Fruit fly (Drosophila melanogaster): ENCODE measurements around the gene RpS3.

RpS3 gene

DNA sequence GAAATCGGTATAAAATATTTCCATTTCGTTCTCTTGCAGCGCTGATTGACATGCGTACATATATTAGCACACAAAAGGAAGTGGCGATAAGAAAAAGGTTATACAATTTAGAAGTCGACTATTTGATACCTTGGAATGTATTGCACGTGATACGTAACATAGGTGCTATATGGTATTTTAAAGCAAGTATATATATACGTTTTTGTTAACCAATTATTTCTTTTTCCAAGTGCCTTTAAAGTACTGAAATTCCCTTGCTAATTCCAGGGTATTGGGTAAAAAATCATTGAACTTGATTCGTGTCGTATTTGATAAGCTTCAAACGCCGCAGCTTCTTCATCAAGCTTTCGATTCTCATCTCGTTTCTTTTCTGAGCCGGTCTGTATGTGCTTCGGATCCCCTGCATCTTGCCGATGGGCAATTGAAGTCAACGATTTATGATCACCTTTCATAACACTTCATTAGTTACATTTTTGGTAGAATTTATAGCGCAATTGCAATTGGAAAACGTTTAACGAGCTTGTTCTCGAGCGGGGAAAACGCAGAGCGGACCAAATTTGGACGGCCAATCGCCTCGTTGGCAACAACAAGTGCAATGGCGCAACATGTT lies 5.0 kb downstream of the RpS3 start, which contains the start of gene CG4408:
TSS of gene CG4408 (minus strand) at position 60 of the 610 bp plus-strand sequence.
- peak; percentile 91 for TF ChIP-seq pan (optimal IDR thresholded peaks at IDR 0.05)
- no peak for TF ChIP-seq usp (GFP tag; optimal IDR thresholded peaks at IDR 0.05)
- no peak for TF ChIP-seq CG8478 (optimal IDR thresholded peaks at IDR 0.05)
- no peak for TF ChIP-seq psq (optimal IDR thresholded peaks at IDR 0.05)

DNA sequence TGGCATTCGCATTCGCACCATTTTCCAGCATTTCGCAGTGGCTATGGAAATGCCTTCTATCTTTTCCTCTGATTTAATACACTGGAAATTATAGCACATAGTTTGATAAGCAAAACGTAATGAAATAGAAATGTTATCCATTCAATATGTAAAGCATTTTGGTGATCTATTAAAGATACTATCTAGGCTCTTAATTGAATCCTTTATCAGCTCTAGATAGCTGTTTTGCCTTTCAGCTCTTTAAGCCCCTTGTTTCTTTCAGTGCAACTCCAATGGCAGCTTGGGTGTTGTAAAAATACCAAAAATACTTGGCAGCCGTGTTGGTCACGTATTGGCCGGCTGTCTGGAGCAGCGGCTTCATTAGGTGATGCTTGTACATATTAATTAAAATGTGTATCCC lies 6.4 kb downstream of the RpS3 start:
- TF ChIP-seq EcR (GFP tag; optimal IDR thresholded peaks at IDR 0.05) (no peak), CG8478 (optimal IDR thresholded peaks at IDR 0.05) (no peak), Dll (optimal IDR thresholded peaks at IDR 0.05) (no peak)

DNA sequence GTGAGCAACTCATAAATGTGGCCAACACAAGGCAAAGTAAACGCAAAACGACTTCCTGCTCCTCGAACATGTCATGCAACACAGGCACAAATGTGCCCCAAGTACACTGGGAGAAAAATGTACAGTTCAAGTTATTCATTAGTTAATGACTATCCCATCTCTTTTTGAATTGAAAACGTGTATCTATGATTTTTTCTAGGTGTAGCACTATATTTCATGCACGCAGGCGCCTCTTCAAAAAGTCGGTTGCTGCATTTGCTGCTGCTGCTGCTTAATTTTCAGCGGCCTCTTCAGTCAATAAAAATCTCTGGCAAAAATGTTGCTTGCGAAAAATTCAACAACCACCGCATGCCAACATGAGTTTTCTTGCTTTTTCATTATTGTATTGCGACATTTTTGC lies 8.9 kb downstream of the RpS3 start:
- no peak for TF ChIP-seq EcR (GFP tag; optimal IDR thresholded peaks at IDR 0.05)
- no peak for TF ChIP-seq CG8478 (optimal IDR thresholded peaks at IDR 0.05)
- no peak for TF ChIP-seq psq (optimal IDR thresholded peaks at IDR 0.05)

DNA sequence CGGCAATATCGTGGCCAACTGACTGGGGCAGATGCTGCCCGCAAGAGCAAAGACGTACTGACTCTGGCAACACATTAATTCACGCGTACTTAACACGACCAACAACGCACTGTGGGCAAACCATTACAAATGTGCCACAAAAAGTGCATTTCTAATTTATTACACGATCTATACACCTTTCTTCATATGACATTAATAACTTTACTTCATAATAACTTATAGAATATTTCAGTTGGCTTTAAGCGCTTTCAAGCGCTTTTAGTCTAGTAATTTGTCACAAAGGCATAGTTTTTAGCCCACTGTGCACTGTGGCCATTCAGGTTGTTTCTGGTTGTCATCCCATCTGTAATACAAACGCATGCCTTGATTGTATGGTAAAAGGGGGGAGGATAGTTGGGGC lies 9.6 kb downstream of the RpS3 start:
- TF ChIP-seq Dll (optimal IDR thresholded peaks at IDR 0.05) (no peak), psq (optimal IDR thresholded peaks at IDR 0.05) (no peak), EcR (GFP tag; optimal IDR thresholded peaks at IDR 0.05) (no peak), CG8478 (optimal IDR thresholded peaks at IDR 0.05) (no peak), pan (optimal IDR thresholded peaks at IDR 0.05) (no peak), usp (GFP tag; optimal IDR thresholded peaks at IDR 0.05) (no peak)

DNA sequence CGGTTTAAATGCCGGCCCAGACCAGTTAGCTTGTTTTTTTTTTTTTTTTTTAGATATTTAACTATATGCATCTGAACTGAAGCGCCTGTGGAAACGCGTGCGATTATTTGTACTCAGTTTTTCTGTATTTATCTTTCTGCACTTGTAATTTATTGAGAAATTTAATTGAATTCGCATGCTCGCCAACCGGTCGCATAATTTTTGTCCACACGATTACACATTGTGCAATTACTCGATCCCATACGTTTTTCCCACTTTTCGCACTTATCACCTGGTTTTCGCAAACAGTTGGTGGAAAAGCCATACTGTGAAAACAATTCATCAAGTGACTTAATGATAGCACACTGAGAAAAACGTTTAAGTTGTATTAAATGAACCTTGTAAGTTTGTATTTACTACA lies 14.0 kb downstream of the RpS3 start, which contains the start of gene CG42827:
TSS of gene CG42827 (plus strand) at position 301 of the 400 bp plus-strand sequence.
- TF ChIP-seq psq (optimal IDR thresholded peaks at IDR 0.05) = no peak

DNA sequence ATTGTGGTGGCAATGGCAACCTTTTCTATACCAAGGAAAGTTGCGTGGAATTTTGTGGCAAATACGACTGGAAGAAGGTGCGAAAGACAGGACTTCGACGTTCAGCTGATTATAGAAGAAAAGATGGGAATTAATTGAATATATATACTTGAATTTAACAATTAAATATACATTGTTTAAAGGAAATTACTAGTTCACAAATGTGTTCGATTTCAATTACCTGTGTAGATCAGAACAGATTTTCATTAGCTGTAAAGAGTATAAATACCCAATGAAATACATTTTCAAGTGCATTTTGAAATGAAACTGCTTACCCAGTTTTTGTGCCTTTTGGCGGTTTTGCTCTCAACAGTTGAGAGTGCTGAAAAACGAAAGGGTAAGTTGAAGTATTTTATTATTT lies 14.8 kb downstream of the RpS3 start, which contains the start of gene CG42828:
TSS of gene CG42828 (plus strand) at position 301 of the 400 bp plus-strand sequence.
- TF ChIP-seq CG8478 (optimal IDR thresholded peaks at IDR 0.05) (no peak), usp (GFP tag; optimal IDR thresholded peaks at IDR 0.05) (no peak), EcR (GFP tag; optimal IDR thresholded peaks at IDR 0.05) (no peak), Dll (optimal IDR thresholded peaks at IDR 0.05) (no peak), psq (optimal IDR thresholded peaks at IDR 0.05) (no peak), pan (optimal IDR thresholded peaks at IDR 0.05) (no peak)

DNA sequence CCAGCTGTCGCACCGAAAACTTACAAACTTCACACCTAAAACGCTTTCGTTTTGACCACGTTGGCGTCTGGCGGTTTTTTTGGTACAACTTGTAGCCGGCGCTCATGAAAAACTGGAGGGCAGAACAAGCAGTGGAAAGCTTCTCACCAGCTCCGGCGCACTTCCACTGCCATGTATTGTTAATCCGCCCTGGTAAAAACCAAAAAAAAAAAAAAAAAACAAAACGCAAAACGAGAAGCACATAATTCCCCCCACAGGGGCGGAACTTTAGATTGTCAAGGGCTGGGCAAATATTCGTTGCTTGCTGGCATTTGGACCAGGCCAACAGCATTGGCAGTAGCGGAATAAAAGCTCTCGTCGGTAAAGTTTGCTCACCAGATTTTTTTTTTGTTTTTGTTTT lies 15.7 kb downstream of the RpS3 start:
- TF ChIP-seq CG8478 (optimal IDR thresholded peaks at IDR 0.05) (no peak), Dll (optimal IDR thresholded peaks at IDR 0.05) (no peak), EcR (GFP tag; optimal IDR thresholded peaks at IDR 0.05) (no peak), usp (GFP tag; optimal IDR thresholded peaks at IDR 0.05) (no peak), psq (optimal IDR thresholded peaks at IDR 0.05) (no peak), pan (optimal IDR thresholded peaks at IDR 0.05) (no peak)

DNA sequence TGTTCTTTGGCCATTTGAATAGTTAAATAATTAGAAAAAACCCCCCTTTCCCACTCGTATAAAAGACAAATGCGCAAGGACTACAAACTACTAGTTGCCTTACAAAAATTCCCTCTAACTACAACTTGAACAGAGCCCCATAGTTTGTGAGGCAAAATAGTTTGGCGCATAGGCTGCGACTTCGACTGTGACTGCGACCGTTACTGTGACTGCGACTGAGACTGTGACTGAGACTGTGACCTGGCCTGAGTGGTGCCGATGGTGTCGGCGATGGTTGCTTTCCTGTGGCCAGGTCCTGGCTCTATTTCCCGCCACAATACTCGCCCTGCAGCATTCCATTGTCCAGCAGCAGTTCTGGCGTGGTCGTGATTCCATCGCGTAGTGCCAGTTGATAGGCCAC lies 18.7 kb downstream of the RpS3 start:
- TF ChIP-seq pan (optimal IDR thresholded peaks at IDR 0.05) (no peak), CG8478 (optimal IDR thresholded peaks at IDR 0.05) (no peak), psq (optimal IDR thresholded peaks at IDR 0.05) (no peak), EcR (GFP tag; optimal IDR thresholded peaks at IDR 0.05) (no peak), Dll (optimal IDR thresholded peaks at IDR 0.05) (no peak), usp (GFP tag; optimal IDR thresholded peaks at IDR 0.05) (no peak)

DNA sequence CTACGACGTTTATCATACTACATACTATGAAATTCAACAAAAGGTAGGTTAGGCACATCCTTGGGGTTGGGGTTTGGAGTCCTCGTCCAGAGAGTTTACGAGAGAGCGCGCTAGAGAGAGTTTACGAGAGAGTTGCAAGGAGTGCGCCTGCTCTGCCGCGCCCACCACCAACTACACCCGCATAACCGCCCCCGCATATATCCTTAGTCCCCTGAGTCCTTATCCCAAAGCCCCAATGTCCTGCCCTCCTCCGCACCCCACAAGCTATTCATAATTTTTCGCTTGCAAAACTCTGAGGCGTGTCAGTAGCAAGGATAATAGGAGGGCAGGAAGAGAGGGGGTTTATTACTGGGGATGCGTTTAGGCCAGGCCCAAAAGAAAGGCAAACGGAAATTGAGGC lies 25.1 kb downstream of the RpS3 start:
- TF ChIP-seq EcR (GFP tag; optimal IDR thresholded peaks at IDR 0.05) (no peak), pan (optimal IDR thresholded peaks at IDR 0.05) (no peak), CG8478 (optimal IDR thresholded peaks at IDR 0.05) (no peak), usp (GFP tag; optimal IDR thresholded peaks at IDR 0.05) (no peak), Dll (optimal IDR thresholded peaks at IDR 0.05) (peak; percentile 6), psq (optimal IDR thresholded peaks at IDR 0.05) (no peak)

DNA sequence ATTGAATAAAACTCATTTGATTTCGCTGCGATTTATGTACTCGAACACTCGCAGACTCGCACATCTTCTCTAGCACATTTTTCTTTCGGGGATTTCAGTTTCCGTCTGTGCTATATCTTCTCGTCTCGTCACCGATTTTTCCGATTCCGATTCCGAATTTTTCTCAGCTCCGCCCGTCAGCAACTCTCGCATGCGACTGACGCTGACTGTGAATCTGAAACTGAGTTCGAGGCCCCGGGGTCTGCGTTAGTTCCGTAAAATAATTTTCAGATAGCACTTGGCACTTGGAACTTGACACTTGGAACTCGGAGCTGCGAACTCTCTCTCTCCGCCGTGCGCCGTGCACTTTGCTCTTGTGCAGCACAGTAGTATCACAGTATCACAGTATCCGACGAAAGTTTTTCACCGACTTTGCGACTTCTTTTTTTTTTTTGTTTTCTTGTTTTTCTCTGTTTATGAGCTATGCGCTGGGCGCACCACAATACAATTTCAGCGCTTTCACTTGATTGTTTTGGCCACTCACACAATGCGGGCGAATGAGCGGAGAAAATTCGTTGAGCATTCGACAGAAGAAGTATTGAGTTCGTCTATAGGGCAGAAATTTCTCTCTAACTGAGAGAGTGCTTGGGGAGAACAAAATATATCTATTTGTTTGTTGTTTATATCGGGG lies 26.1 kb downstream of the RpS3 start, which contains the start of gene CG4393:
TSS of gene CG4393 (minus strand) at position 187 of the 670 bp plus-strand sequence.
- no peak for TF ChIP-seq EcR (GFP tag; optimal IDR thresholded peaks at IDR 0.05)
- TF ChIP-seq CG8478 (optimal IDR thresholded peaks at IDR 0.05) = no peak
- TF ChIP-seq psq (optimal IDR thresholded peaks at IDR 0.05) = no peak
- TF ChIP-seq usp (GFP tag; optimal IDR thresholded peaks at IDR 0.05) = no peak
- no peak for TF ChIP-seq pan (optimal IDR thresholded peaks at IDR 0.05)

DNA sequence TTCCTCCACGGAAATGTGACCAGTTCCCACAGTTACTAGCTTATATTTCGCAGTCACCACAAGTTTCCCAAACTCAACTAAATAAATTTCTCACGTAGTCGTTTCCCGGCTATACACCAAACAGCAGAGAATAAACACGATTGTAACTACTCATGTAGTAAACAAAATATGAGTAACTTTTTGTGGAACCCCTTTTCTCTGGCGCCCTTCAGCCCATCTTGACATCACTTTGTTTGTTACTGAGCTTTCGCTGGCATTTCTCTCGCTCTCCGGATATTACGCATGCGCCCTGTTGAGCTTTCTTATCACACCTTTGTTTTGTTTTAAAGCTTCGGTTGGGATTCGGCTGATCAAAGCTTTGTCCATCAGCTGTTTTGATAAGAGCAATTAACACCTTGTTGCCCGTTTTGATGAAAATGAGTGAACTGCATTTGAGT lies 27.4 kb downstream of the RpS3 start:
- TF ChIP-seq psq (optimal IDR thresholded peaks at IDR 0.05) (no peak), pan (optimal IDR thresholded peaks at IDR 0.05) (no peak), CG8478 (optimal IDR thresholded peaks at IDR 0.05) (no peak), EcR (GFP tag; optimal IDR thresholded peaks at IDR 0.05) (no peak), Dll (optimal IDR thresholded peaks at IDR 0.05) (no peak), usp (GFP tag; optimal IDR thresholded peaks at IDR 0.05) (no peak)

DNA sequence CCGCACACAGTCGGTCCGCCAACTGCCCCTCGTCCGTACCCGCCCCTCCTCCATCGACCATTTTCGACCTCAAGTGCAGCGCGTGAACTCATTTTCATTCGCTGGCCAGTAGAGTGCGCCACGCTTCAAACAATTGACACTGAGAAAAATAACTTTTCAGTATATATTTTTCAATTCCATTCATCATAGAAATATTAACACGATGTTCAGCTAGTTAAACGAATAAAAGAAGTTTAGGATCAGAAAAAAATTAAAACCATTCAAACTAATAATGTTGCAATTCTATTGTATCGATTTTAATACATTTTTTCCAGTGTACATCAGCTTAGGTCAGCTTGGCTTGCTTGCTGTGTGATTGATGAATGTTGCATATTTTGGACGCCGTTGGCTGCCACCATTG lies 28.3 kb downstream of the RpS3 start:
- no peak for TF ChIP-seq EcR (GFP tag; optimal IDR thresholded peaks at IDR 0.05)

DNA sequence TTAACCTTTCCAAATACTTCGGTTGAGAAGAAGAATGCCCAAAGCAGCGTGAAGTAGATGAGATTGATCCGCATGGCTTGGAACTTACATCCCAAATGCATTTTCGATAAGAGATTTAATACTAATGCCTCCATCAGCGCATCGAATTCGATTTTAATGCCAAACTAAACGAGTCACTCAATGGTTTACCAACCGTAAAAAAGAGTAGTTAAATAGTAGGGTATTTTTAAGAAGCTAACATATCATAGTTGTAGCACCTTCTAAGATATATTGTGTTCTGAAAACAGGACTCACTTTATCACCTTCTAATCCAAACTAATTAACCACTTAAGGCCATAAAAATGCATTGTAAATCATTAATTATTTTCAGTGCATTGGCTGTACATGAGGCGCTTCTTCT lies 30.2 kb downstream of the RpS3 start, which contains the start of gene CG31515:
TSS of gene CG31515 (minus strand) at position 101 of the 400 bp plus-strand sequence.
- TF ChIP-seq psq (optimal IDR thresholded peaks at IDR 0.05) (no peak), CG8478 (optimal IDR thresholded peaks at IDR 0.05) (no peak), Dll (optimal IDR thresholded peaks at IDR 0.05) (no peak), usp (GFP tag; optimal IDR thresholded peaks at IDR 0.05) (no peak), pan (optimal IDR thresholded peaks at IDR 0.05) (no peak), EcR (GFP tag; optimal IDR thresholded peaks at IDR 0.05) (no peak)

Measured in whole organism.